Worm (Caenorhabditis elegans): ENCODE data around the gene F16H6.10.

Gene F16H6.10

ce11 chrV:18184910-18185309 is 39.3 kb downstream of the F16H6.10 start, which contains the start of gene C31G12.3:
TSS of gene C31G12.3 (plus strand) at chrV:18185210.
- TF ChIP-seq nhr-77 (tag; optimal IDR thresholded peaks at IDR 0.05) (no peak), alr-1 (tag; optimal IDR thresholded peaks at IDR 0.05) (no peak), ceh-16 (tag; optimal IDR thresholded peaks at IDR 0.05) (no peak), aly-2 (tag; optimal IDR thresholded peaks at IDR 0.05) (no peak), unc-39 (tag; optimal IDR thresholded peaks at IDR 0.05) (no peak), egl-27 (tag; optimal IDR thresholded peaks at IDR 0.05) (no peak), ZK546.5 (tag; optimal IDR thresholded peaks at IDR 0.05) (no peak), skn-1 (tag; optimal IDR thresholded peaks at IDR 0.05) (no peak), C34F6.9 (tag; optimal IDR thresholded peaks at IDR 0.05) (no peak), elt-3 (tag; optimal IDR thresholded peaks at IDR 0.05) (no peak), unc-62 (GFP tag; optimal IDR thresholded peaks at IDR 0.05) (no peak)

ce11 chrV:18179663-18180062 is 44.6 kb downstream of the F16H6.10 start, which contains the start of gene C31G12.1:
TSS of gene C31G12.1 (plus strand) at chrV:18179963.
- TF ChIP-seq nhr-23 (tag; optimal IDR thresholded peaks at IDR 0.05) = no peak
- no peak for TF ChIP-seq ztf-4 (tag; optimal IDR thresholded peaks at IDR 0.05)
- no peak for TF ChIP-seq F13H6.1 (tag; optimal IDR thresholded peaks at IDR 0.05)
- TF ChIP-seq ztf-11 (tag; optimal IDR thresholded peaks at IDR 0.05) = no peak

- TF ChIP-seq nhr-21 (tag; optimal IDR thresholded peaks at IDR 0.05) = no peak
- TF ChIP-seq lin-13 (GFP tag; optimal IDR thresholded peaks at IDR 0.05) = no peak
- no peak for TF ChIP-seq C34F6.9 (tag; optimal IDR thresholded peaks at IDR 0.05)
- no peak for TF ChIP-seq nhr-23 (tag; optimal IDR thresholded peaks at IDR 0.05)
- no peak for TF ChIP-seq nhr-6 (tag; optimal IDR thresholded peaks at IDR 0.05)
These were observed 45.6 kb downstream of the F16H6.10 start, which contains the start of gene C31G12.4 for ce11 chrV:18178659-18179058. TSS of gene C31G12.4 (minus strand) at chrV:18178759.

All from whole organism, L2 larva.